Fruit fly (Drosophila melanogaster): Measurements from ENCODE around the gene Galphaf.
A peak's percentile ranks its signal among the peaks of the same experiment; 100 is the strongest.

Gene Galphaf

DNA sequence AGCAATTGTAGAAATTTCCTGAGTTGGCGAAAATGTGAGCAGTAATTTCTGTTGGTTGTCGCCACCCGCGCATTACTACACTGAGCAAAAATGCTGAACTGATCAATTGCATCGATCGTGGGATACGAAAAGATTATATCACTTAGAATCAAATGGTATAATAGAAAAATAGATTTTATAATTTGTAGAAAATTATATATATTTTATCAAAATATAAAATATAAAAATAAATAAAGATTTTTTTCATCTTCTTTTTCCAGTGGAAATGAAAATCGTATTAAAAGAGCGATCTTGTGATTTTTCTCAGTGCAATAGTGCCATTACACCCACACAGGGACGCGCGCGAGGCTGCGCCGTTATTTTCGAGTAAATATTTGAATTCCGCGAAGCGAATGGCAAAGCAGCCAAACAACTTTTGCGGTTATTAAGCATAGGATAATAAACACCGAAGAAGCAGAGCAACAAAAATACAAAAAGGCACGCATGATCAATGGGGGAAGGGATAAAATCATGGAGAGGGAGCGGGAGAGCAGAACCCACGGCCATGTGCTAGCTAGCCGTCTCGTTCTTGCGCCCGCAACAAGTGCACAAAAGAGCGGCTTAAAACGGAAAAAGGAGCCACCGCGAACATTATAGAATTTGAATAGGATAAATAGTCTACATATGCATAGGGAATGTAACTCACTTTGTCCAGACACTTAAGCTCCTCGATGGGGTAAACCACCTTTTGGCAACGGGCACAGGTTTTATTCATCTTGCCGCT, 42.7 kb upstream of the Galphaf start (continued):
- TF ChIP-seq zen2 (GFP tag; IDR thresholded peaks at IDR 0.05; ENCODE audit: partially characterized antibody), result no peak
- peak; percentile 51 for TF ChIP-seq slbo (GFP tag; IDR thresholded peaks at IDR 0.05)
- TF ChIP-seq CG18764 (GFP tag; optimal IDR thresholded peaks at IDR 0.05), result no peak
- peak; percentile 3 for TF ChIP-seq lilli (GFP tag; optimal IDR thresholded peaks at IDR 0.05)
- peak; percentile 59 for TF ChIP-seq CG8388 (GFP tag; optimal IDR thresholded peaks at IDR 0.05)
- TF ChIP-seq CG13424 (tag; optimal IDR thresholded peaks at IDR 0.05), result peak; percentile 6
- TF ChIP-seq salm (tag; optimal IDR thresholded peaks at IDR 0.05), result peak; percentile 10
- TF ChIP-seq CG9215 (GFP tag; IDR thresholded peaks at IDR 0.05), result peak; percentile 48; the same call in 1 of the 2 replicates
- no peak for TF ChIP-seq sug (tag; optimal IDR thresholded peaks at IDR 0.05)
- 0 out of 2 replicates have a peak, but pooled peaks have one; percentile 25 for TF ChIP-seq NFAT (GFP tag; IDR thresholded peaks at IDR 0.05)
- no peak for TF ChIP-seq CG2120 (GFP tag; optimal IDR thresholded peaks at IDR 0.05)
- TF ChIP-seq lov (optimal IDR thresholded peaks at IDR 0.05), result no peak
- no peak for TF ChIP-seq lov (GFP tag; IDR thresholded peaks at IDR 0.05)
- peak; percentile 37 for TF ChIP-seq gsb-n (tag; optimal IDR thresholded peaks at IDR 0.05)
- TF ChIP-seq CG4820 (GFP tag; optimal IDR thresholded peaks at IDR 0.05), result no peak
- peak; percentile 60 for TF ChIP-seq Fer1 (GFP tag; optimal IDR thresholded peaks at IDR 0.05)
- no peak; the same call in 1 of the 2 replicates for TF ChIP-seq stc (GFP tag; IDR thresholded peaks at IDR 0.05)
- 0 out of 2 replicates have a peak, but pooled peaks have one; percentile 19 for TF ChIP-seq CG17328 (GFP tag; IDR thresholded peaks at IDR 0.05)
- no peak for TF ChIP-seq CG34224 (GFP tag; IDR thresholded peaks at IDR 0.05; ENCODE audit: partially characterized antibody)
- TF ChIP-seq so (GFP tag; IDR thresholded peaks at IDR 0.05), result 0 out of 3 replicates have a peak, but pooled peaks have one; percentile 39
- TF ChIP-seq unpg (GFP tag; optimal IDR thresholded peaks at IDR 0.05), result peak; percentile 60
- TF ChIP-seq sr (GFP tag; IDR thresholded peaks at IDR 0.05), result no peak; the same call in 2 of the 3 replicates
- peak; percentile 66 for TF ChIP-seq CG17359 (tag; optimal IDR thresholded peaks at IDR 0.05)
- TF ChIP-seq CG17912 (GFP tag; optimal IDR thresholded peaks at IDR 0.05), result no peak
- TF ChIP-seq CG4707 (GFP tag; optimal IDR thresholded peaks at IDR 0.05), result no peak
- TF ChIP-seq Kr (GFP tag; optimal IDR thresholded peaks at IDR 0.05), result peak; percentile 0
- no peak for TF ChIP-seq crol (GFP tag; IDR thresholded peaks at IDR 0.05)
- no peak for TF ChIP-seq schlank (tag; optimal IDR thresholded peaks at IDR 0.05)
- no peak; the same call in 2 of the 3 replicates for TF ChIP-seq B-H1 (GFP tag; IDR thresholded peaks at IDR 0.05)
- peak; percentile 1 for TF ChIP-seq CG30431 (GFP tag; optimal IDR thresholded peaks at IDR 0.05)
- TF ChIP-seq Bgb (GFP tag; IDR thresholded peaks at IDR 0.05; ENCODE audit: partially characterized antibody), result no peak
- TF ChIP-seq CG3281 (GFP tag; optimal IDR thresholded peaks at IDR 0.05), result peak; percentile 59
- peak; percentile 78; the same call in 1 of the 3 replicates for TF ChIP-seq CG11456 (GFP tag; IDR thresholded peaks at IDR 0.05)
- peak; percentile 75 for TF ChIP-seq CG9727 (GFP tag; optimal IDR thresholded peaks at IDR 0.05)
- peak in 1 of 3 experiments; percentile 12 for TF ChIP-seq lola (GFP tag; optimal IDR thresholded peaks at IDR 0.05)
- TF ChIP-seq unc-4 (GFP tag; IDR thresholded peaks at IDR 0.05; ENCODE audit: partially characterized antibody), result no peak
- TF ChIP-seq ab (GFP tag; optimal IDR thresholded peaks at IDR 0.05), result no peak
- TF ChIP-seq CG14441 (GFP tag; IDR thresholded peaks at IDR 0.05), result peak; percentile 63
- no peak for TF ChIP-seq pb (GFP tag; optimal IDR thresholded peaks at IDR 0.05)
- TF ChIP-seq CG8089 (GFP tag; optimal IDR thresholded peaks at IDR 0.05), result no peak
- no peak for TF ChIP-seq eve (GFP tag; optimal IDR thresholded peaks at IDR 0.05)
- TF ChIP-seq psq (GFP tag; optimal IDR thresholded peaks at IDR 0.05), result no peak
- no peak for TF ChIP-seq dimm (GFP tag; IDR thresholded peaks at IDR 0.05)
- TF ChIP-seq stwl (tag; optimal IDR thresholded peaks at IDR 0.05), result no peak
- peak; percentile 9; the same call in 1 of the 2 replicates for TF ChIP-seq Taf1 (GFP tag; IDR thresholded peaks at IDR 0.05)
- TF ChIP-seq CG17385 (GFP tag; optimal IDR thresholded peaks at IDR 0.05), result peak; percentile 50
- TF ChIP-seq Hsf (GFP tag; optimal IDR thresholded peaks at IDR 0.05), result no peak
- TF ChIP-seq bcd (GFP tag; optimal IDR thresholded peaks at IDR 0.05), result peak; percentile 53
- peak; percentile 14 for TF ChIP-seq CG2116 (GFP tag; optimal IDR thresholded peaks at IDR 0.05)

Data from whole organism, embryonic.